Fruit fly (Drosophila melanogaster): ENCODE data around the gene uif.

dm6 chr2L:7051740-7052139, 41.6 kb upstream of the uif start:
- TF ChIP-seq insv (optimal IDR thresholded peaks at IDR 0.05) (no peak), psq (optimal IDR thresholded peaks at IDR 0.05) (no peak), Myc (optimal IDR thresholded peaks at IDR 0.05) (no peak), Sin3A (optimal IDR thresholded peaks at IDR 0.05) (no peak), h (optimal IDR thresholded peaks at IDR 0.05) (no peak), ttk (optimal IDR thresholded peaks at IDR 0.05) (no peak)
